Fruit fly (Drosophila melanogaster) whole organism, wandering third instar larva: ENCODE data around the gene AhcyL1.

Experiments used
- Abd-B ChIP-seq: fragments of >200 bp; optimal IDR thresholded peaks from 2 replicates; lab custom pipeline; 2017; ENCODE audit warnings: missing biosample characterization, missing genetic modification characterization
- CG32264 ChIP-seq: fragments of 200-800 bp; sonication (Bioruptor generic); optimal IDR thresholded peaks from 2 replicates; lab custom pipeline; 2016; ENCODE audit warnings: missing biosample characterization, missing genetic modification characterization
- CG9705 ChIP-seq: fragments of 200-800 bp; sonication (Bioruptor generic); optimal IDR thresholded peaks from 2 replicates; lab custom pipeline; 2018; ENCODE audit warnings: missing biosample characterization, mild to moderate bottlenecking, missing genetic modification characterization
- CrebA ChIP-seq: fragments of 200-800 bp; sonication (Bioruptor generic); optimal IDR thresholded peaks from 2 replicates; lab custom pipeline; 2016; ENCODE audit warnings: missing biosample characterization, mild to moderate bottlenecking, missing genetic modification characterization, borderline replicate concordance
- Dfd ChIP-seq: fragments of >200 bp; optimal IDR thresholded peaks from 2 replicates; lab custom pipeline; 2017; ENCODE audit warnings: missing biosample characterization, missing genetic modification characterization
- Dif ChIP-seq: fragments of 200-275, 200-300 bp; sonication (Bioruptor generic); optimal IDR thresholded peaks from 2 replicates; lab custom pipeline; 2018; ENCODE audit warnings: missing biosample characterization, missing genetic modification characterization; ENCODE audit not compliant: partially characterized antibody
- GATAd ChIP-seq: sonication (Bioruptor generic); optimal IDR thresholded peaks from 2 replicates; lab custom pipeline; 2016; ENCODE audit warnings: missing biosample characterization, missing genetic modification characterization
- HLH106 ChIP-seq: fragments of 200-800 bp; optimal IDR thresholded peaks from 3 replicates; lab custom pipeline; 2019; ENCODE audit warnings: missing biosample characterization, mild to moderate bottlenecking, missing genetic modification characterization, moderate library complexity
- Hnf4 ChIP-seq: fragments of 200-800 bp; sonication (Bioruptor generic); optimal IDR thresholded peaks from 2 replicates; lab custom pipeline; 2016; ENCODE audit warnings: missing biosample characterization, mild to moderate bottlenecking, missing genetic modification characterization
- Hr78 ChIP-seq: fragments of >200 bp; optimal IDR thresholded peaks from 2 replicates; lab custom pipeline; 2017; ENCODE audit warnings: missing biosample characterization, missing genetic modification characterization
- Hr83 ChIP-seq: fragments of 200-300 bp; sonication (Bioruptor generic); optimal IDR thresholded peaks from 2 replicates; lab custom pipeline; 2016; ENCODE audit warnings: missing biosample characterization, mild to moderate bottlenecking, missing genetic modification characterization, moderate library complexity; ENCODE audit not compliant: poor library complexity, severe bottlenecking
- Jra ChIP-seq: sonication (Bioruptor generic); optimal IDR thresholded peaks from 2 replicates; lab custom pipeline; 2016; ENCODE audit warnings: missing biosample characterization, missing genetic modification characterization
- Mio ChIP-seq: sonication (Bioruptor generic); optimal IDR thresholded peaks from 2 replicates; lab custom pipeline; 2016; ENCODE audit warnings: missing biosample characterization, missing genetic modification characterization
- N ChIP-seq: fragments of >200 bp; optimal IDR thresholded peaks from 2 replicates; lab custom pipeline; 2018; ENCODE audit warnings: missing biosample characterization, missing external identifiers, missing genetic modification characterization
- OdsH ChIP-seq: fragments of 200-800 bp; sonication (Bioruptor generic); optimal IDR thresholded peaks from 2 replicates; lab custom pipeline; 2016; ENCODE audit warnings: missing biosample characterization, mild to moderate bottlenecking, missing genetic modification characterization
- Rel ChIP-seq, 2 experiments: fragments of 200-800 bp; sonication (Bioruptor generic) in 1 of 2; optimal IDR thresholded peaks; 2 replicates in 1 of 2; 3 replicates in 1 of 2; lab custom pipeline; 2016 to 2019; ENCODE audit warnings: mild to moderate bottlenecking in 2 of 2, missing biosample characterization in 2 of 2, missing genetic modification characterization in 2 of 2, moderate library complexity in 1 of 2
- Sp1 ChIP-seq: fragments of 200-800 bp; sonication (Bioruptor generic); optimal IDR thresholded peaks from 3 replicates; lab custom pipeline; 2019; ENCODE audit warnings: missing biosample characterization, mild to moderate bottlenecking, missing genetic modification characterization, moderate library complexity
- Vsx2 ChIP-seq: fragments of 200-300, 225-300 bp; sonication (Bioruptor generic); optimal IDR thresholded peaks from 2 replicates; lab custom pipeline; 2018; ENCODE audit warnings: missing biosample characterization, missing genetic modification characterization; ENCODE audit not compliant: partially characterized antibody
- br ChIP-seq: fragments of 200-800 bp; sonication (Bioruptor generic); optimal IDR thresholded peaks from 2 replicates; lab custom pipeline; 2016; ENCODE audit warnings: missing biosample characterization, missing genetic modification characterization
- brk ChIP-seq: fragments of 200-800 bp; sonication (Bioruptor generic); optimal IDR thresholded peaks from 2 replicates; lab custom pipeline; 2016; ENCODE audit warnings: missing biosample characterization, mild to moderate bottlenecking, missing genetic modification characterization
- dl ChIP-seq, 2 experiments: fragments of 175-275, 200-275 bp in 1 of 2; fragments of 200-275 bp in 1 of 2; sonication (Bioruptor generic); optimal IDR thresholded peaks; lab custom pipeline; 2018; ENCODE audit warnings: mild to moderate bottlenecking in 2 of 2, missing biosample characterization in 2 of 2, missing genetic modification characterization in 2 of 2, moderate library complexity in 2 of 2; ENCODE audit not compliant: partially characterized antibody in 2 of 2, insufficient read depth in 1 of 2
- dmrt93B ChIP-seq: fragments of 200-800 bp; sonication (Bioruptor generic); optimal IDR thresholded peaks from 2 replicates; lab custom pipeline; 2018; ENCODE audit warnings: missing biosample characterization, mild to moderate bottlenecking, missing genetic modification characterization
- dsf ChIP-seq: sonication (Bioruptor generic); optimal IDR thresholded peaks from 2 replicates; lab custom pipeline; 2016; ENCODE audit warnings: missing biosample characterization, missing genetic modification characterization, borderline replicate concordance
- ey ChIP-seq: fragments of 200-800 bp; sonication (Bioruptor generic); optimal IDR thresholded peaks from 2 replicates; lab custom pipeline; 2016; ENCODE audit warnings: missing biosample characterization, missing genetic modification characterization
- foxo ChIP-seq, 2 experiments: fragments of 200-800 bp; sonication (Bioruptor generic); optimal IDR thresholded peaks; 2 replicates in 1 of 2; 3 replicates in 1 of 2; lab custom pipeline; 2016 to 2017; ENCODE audit warnings: missing biosample characterization in 2 of 2, missing genetic modification characterization in 2 of 2
- fru ChIP-seq: fragments of 200-800 bp; sonication (Bioruptor generic); optimal IDR thresholded peaks from 3 replicates; lab custom pipeline; 2016; ENCODE audit warnings: missing biosample characterization, mild to moderate bottlenecking, missing genetic modification characterization
- h ChIP-seq: fragments of 200-800 bp; sonication (Bioruptor generic); optimal IDR thresholded peaks from 3 replicates; lab custom pipeline; 2016; ENCODE audit warnings: missing biosample characterization, mild to moderate bottlenecking, missing genetic modification characterization
- jim ChIP-seq: fragments of 175-275, 200-325 bp; sonication (Bioruptor generic); optimal IDR thresholded peaks from 2 replicates; lab custom pipeline; 2016; ENCODE audit warnings: missing biosample characterization, mild to moderate bottlenecking, missing genetic modification characterization
- lola ChIP-seq: fragments of >200 bp; optimal IDR thresholded peaks from 2 replicates; lab custom pipeline; 2017; ENCODE audit warnings: missing biosample characterization, missing genetic modification characterization
- pan ChIP-seq: fragments of >200 bp; optimal IDR thresholded peaks from 2 replicates; lab custom pipeline; 2017
- psq ChIP-seq: fragments of 200-800 bp; sonication (Bioruptor generic); optimal IDR thresholded peaks from 3 replicates; lab custom pipeline; 2017; ENCODE audit warnings: missing biosample characterization, mild to moderate bottlenecking, missing genetic modification characterization, moderate library complexity
- rgr ChIP-seq: fragments of 200-800 bp; sonication (Bioruptor generic); optimal IDR thresholded peaks from 3 replicates; lab custom pipeline; 2016; ENCODE audit warnings: missing biosample characterization, mild to moderate bottlenecking, missing genetic modification characterization
- sage ChIP-seq: fragments of 200-800 bp; sonication (Bioruptor generic); optimal IDR thresholded peaks from 2 replicates; lab custom pipeline; 2016; ENCODE audit warnings: missing biosample characterization, mild to moderate bottlenecking, missing genetic modification characterization
- sv ChIP-seq: fragments of 200-800 bp; sonication (Bioruptor generic); optimal IDR thresholded peaks from 3 replicates; lab custom pipeline; 2016; ENCODE audit warnings: missing biosample characterization, missing genetic modification characterization
- tai ChIP-seq: sonication (Bioruptor generic); optimal IDR thresholded peaks from 2 replicates; lab custom pipeline; 2016; ENCODE audit warnings: missing biosample characterization, missing genetic modification characterization
- usp ChIP-seq: fragments of >200 bp; optimal IDR thresholded peaks from 2 replicates; lab custom pipeline; 2017; ENCODE audit warnings: missing biosample characterization, missing genetic modification characterization
- woc ChIP-seq: sonication (Bioruptor generic); optimal IDR thresholded peaks from 2 replicates; lab custom pipeline; 2016; ENCODE audit warnings: missing biosample characterization, mild to moderate bottlenecking, missing genetic modification characterization

Gene AhcyL1

dm6 chr3L:2780711-2781110, 8.6 kb upstream of the AhcyL1 start, which contains the start of gene mRpS35:
Gene mRpS35, plus strand, starts transcription at chr3L:2780899.
- TF ChIP-seq Abd-B (GFP tag; lab: Kevin White, UChicago) (no peak), ey (GFP tag; lab: Kevin White, UChicago) (no peak), h (GFP tag; lab: Kevin White, UChicago) (no peak), br (GFP tag; lab: Kevin White, UChicago) (no peak), woc (GFP tag; lab: Kevin White, UChicago) (no peak), sv (GFP tag; lab: Kevin White, UChicago) (no peak), Hnf4 (GFP tag; lab: Kevin White, UChicago) (no peak), Dfd (GFP tag; lab: Kevin White, UChicago) (no peak), dsf (GFP tag; lab: Kevin White, UChicago) (no peak), GATAd (GFP tag; lab: Kevin White, UChicago) (no peak), brk (GFP tag; lab: Kevin White, UChicago) (no peak), psq (GFP tag; lab: Kevin White, UChicago) (no peak), usp (GFP tag; lab: Kevin White, UChicago) (no peak), rgr (GFP tag; lab: Kevin White, UChicago) (no peak), jim (GFP tag; lab: Kevin White, UChicago) (no peak), CrebA (GFP tag; lab: Kevin White, UChicago) (no peak)
- TF ChIP-seq, all 38 proteins: peak for 0

- TF ChIP-seq fru (GFP tag; lab: Kevin White, UChicago) (peak; percentile 90), h (GFP tag; lab: Kevin White, UChicago) (peak; percentile 93), dl (GFP tag; optimal IDR thresholded peaks at IDR 0.05; lab: Kevin White, UChicago; ENCODE audit: insufficient read depth in 1 of 2, partially characterized antibody in 2 of 2) (no peak), CG9705 (peak; percentile 92), Hnf4 (GFP tag; lab: Kevin White, UChicago) (no peak), usp (GFP tag; lab: Kevin White, UChicago) (no peak), woc (GFP tag; lab: Kevin White, UChicago) (peak; percentile 87), Dif (GFP tag; lab: Kevin White, UChicago) (no peak), Rel (GFP tag; optimal IDR thresholded peaks at IDR 0.05; lab: Kevin White, UChicago) (no peak), Rel (tag; optimal IDR thresholded peaks at IDR 0.05; lab: Kevin White, UChicago) (peak; percentile 81), N (no peak), pan (no peak), tai (GFP tag; lab: Kevin White, UChicago) (no peak), lola (GFP tag; lab: Kevin White, UChicago) (no peak), sv (GFP tag; lab: Kevin White, UChicago) (peak; percentile 92), Abd-B (GFP tag; lab: Kevin White, UChicago) (no peak), Mio (peak; percentile 18), psq (GFP tag; lab: Kevin White, UChicago) (peak; percentile 89), ey (GFP tag; lab: Kevin White, UChicago) (peak; percentile 90), HLH106 (tag; lab: Kevin White, UChicago) (peak; percentile 96), foxo (GFP tag; optimal IDR thresholded peaks at IDR 0.05; lab: Kevin White, UChicago) (peak in 1 of 2 experiments; percentile 97), GATAd (GFP tag; lab: Kevin White, UChicago) (peak; percentile 78), jim (GFP tag; lab: Kevin White, UChicago) (no peak), Vsx2 (no peak), Hr83 (peak; percentile 62), sage (GFP tag; lab: Kevin White, UChicago) (no peak), br (GFP tag; lab: Kevin White, UChicago) (peak; percentile 87), dmrt93B (peak; percentile 87), CG32264 (GFP tag; lab: Kevin White, UChicago) (peak; percentile 47), rgr (GFP tag; lab: Kevin White, UChicago) (peak; percentile 94), Sp1 (GFP tag; lab: Kevin White, UChicago) (peak; percentile 94), dsf (GFP tag; lab: Kevin White, UChicago) (no peak), OdsH (GFP tag; lab: Kevin White, UChicago) (peak; percentile 93), Hr78 (GFP tag; lab: Kevin White, UChicago) (no peak), Jra (GFP tag; lab: Kevin White, UChicago) (no peak)
- TF ChIP-seq, all 38 proteins: peak for 19
Measured at dm6 chr3L:2773968-2774461, 1.9 kb upstream of the AhcyL1 start, which contains the start of the genes CG12093 and Atg2. Gene CG12093, minus strand, starts transcription at chr3L:2774007. Gene Atg2, plus strand, starts transcription at chr3L:2774338.
